Worm (Caenorhabditis elegans) whole organism, L3 larva: Measurements from ENCODE around the gene ifg-1.

Source experiments
- R02D3.7 ChIP-seq: fragments of 150-350 bp; optimal IDR thresholded peaks from 2 replicates; lab custom pipeline; 2014; ENCODE audit warnings: missing biosample characterization, missing genetic modification characterization
- ZK546.5 ChIP-seq: sonication (generic microtip); optimal IDR thresholded peaks from 2 replicates; lab custom pipeline; 2017; ENCODE audit warnings: missing biosample characterization, missing genetic modification characterization
- aly-2 ChIP-seq: fragments of 150-350 bp; optimal IDR thresholded peaks from 2 replicates; lab custom pipeline; 2014; ENCODE audit warnings: missing biosample characterization, missing genetic modification characterization
- ama-1 ChIP-seq: fragments of 150-350 bp; optimal IDR thresholded peaks from 2 replicates; lab custom pipeline; 2018
- ceh-16 ChIP-seq: sonication (generic microtip); optimal IDR thresholded peaks from 2 replicates; lab custom pipeline; 2017; ENCODE audit warnings: missing biosample characterization, missing genetic modification characterization
- ceh-28 ChIP-seq: fragments of 150-350 bp; optimal IDR thresholded peaks from 2 replicates; lab custom pipeline; 2014; ENCODE audit warnings: missing biosample characterization, missing genetic modification reagents, missing genetic modification characterization
- ceh-9 ChIP-seq: sonication (generic microtip); optimal IDR thresholded peaks from 2 replicates; lab custom pipeline; 2018; ENCODE audit warnings: missing biosample characterization, missing genetic modification characterization
- daf-12 ChIP-seq: fragments of 150-350 bp; optimal IDR thresholded peaks from 2 replicates; lab custom pipeline; 2014; ENCODE audit warnings: missing biosample characterization, missing genetic modification reagents, missing genetic modification characterization
- egl-5 ChIP-seq: fragments of 150-350 bp; optimal IDR thresholded peaks from 2 replicates; lab custom pipeline; 2017; ENCODE audit warnings: missing biosample characterization, missing genetic modification reagents, missing genetic modification characterization, inconsistent platforms
- elt-1 ChIP-seq: fragments of 150-350 bp; optimal IDR thresholded peaks from 2 replicates; lab custom pipeline; 2014; ENCODE audit warnings: missing biosample characterization, missing genetic modification characterization
- elt-2 ChIP-seq: sonication (generic microtip); optimal IDR thresholded peaks from 2 replicates; lab custom pipeline; 2016; ENCODE audit warnings: missing genetic modification reagents, mild to moderate bottlenecking, missing genetic modification characterization, missing compliant biosample characterization
- elt-3 ChIP-seq, 3 experiments: fragments of 150-350 bp in 1 of 3; sonication (generic microtip) in 2 of 3; optimal IDR thresholded peaks; 2 replicates in 2 of 3; 4 replicates in 1 of 3; lab custom pipeline; 2014 to 2017; ENCODE audit warnings: missing biosample characterization in 3 of 3, missing genetic modification characterization in 3 of 3
- fkh-10 ChIP-seq: sonication (generic microtip); optimal IDR thresholded peaks from 2 replicates; lab custom pipeline; 2017; ENCODE audit warnings: missing biosample characterization, missing genetic modification reagents, missing genetic modification characterization
- fkh-2 ChIP-seq: fragments of 150-350 bp; optimal IDR thresholded peaks from 2 replicates; lab custom pipeline; 2014; ENCODE audit warnings: missing biosample characterization, missing genetic modification reagents, missing genetic modification characterization
- fos-1 ChIP-seq: fragments of 150-350 bp; optimal IDR thresholded peaks from 2 replicates; lab custom pipeline; 2014; ENCODE audit warnings: missing biosample characterization, missing genetic modification characterization
- hmg-11 ChIP-seq: sonication (generic microtip); optimal IDR thresholded peaks from 2 replicates; lab custom pipeline; 2016; ENCODE audit warnings: missing genetic modification characterization, missing compliant biosample characterization
- lin-39 ChIP-seq: fragments of 150-350 bp; optimal IDR thresholded peaks from 2 replicates; lab custom pipeline; 2018; ENCODE audit warnings: missing biosample characterization, missing genetic modification reagents, missing genetic modification characterization
- mml-1 ChIP-seq: fragments of 150-350 bp; sonication (generic microtip); optimal IDR thresholded peaks from 3 replicates; lab custom pipeline; 2014; ENCODE audit warnings: missing biosample characterization, missing genetic modification characterization
- nfya-1 ChIP-seq: sonication (generic microtip); optimal IDR thresholded peaks from 2 replicates; lab custom pipeline; 2017; ENCODE audit warnings: missing genetic modification characterization, mild to moderate bottlenecking, missing compliant biosample characterization, antibody characterized with exemption, moderate library complexity; ENCODE audit not compliant: insufficient read depth
- nhr-12 ChIP-seq: fragments of 150-350 bp; optimal IDR thresholded peaks from 2 replicates; lab custom pipeline; 2014; ENCODE audit warnings: missing biosample characterization, missing genetic modification characterization
- nhr-23 ChIP-seq: fragments of 150-350 bp; optimal IDR thresholded peaks from 2 replicates; lab custom pipeline; 2014; ENCODE audit warnings: missing biosample characterization, missing genetic modification reagents, missing genetic modification characterization
- nhr-237 ChIP-seq: fragments of 150-350 bp; optimal IDR thresholded peaks from 2 replicates; lab custom pipeline; 2014; ENCODE audit warnings: missing biosample characterization, missing genetic modification characterization
- nhr-25 ChIP-seq: sonication (generic microtip); optimal IDR thresholded peaks from 2 replicates; lab custom pipeline; 2017; ENCODE audit warnings: missing biosample characterization, missing genetic modification characterization
- nhr-28 ChIP-seq: fragments of 150-350 bp; optimal IDR thresholded peaks from 2 replicates; lab custom pipeline; 2014; ENCODE audit warnings: missing biosample characterization, missing genetic modification characterization
- nhr-67 ChIP-seq: fragments of 150-350 bp; optimal IDR thresholded peaks from 2 replicates; lab custom pipeline; 2014; ENCODE audit warnings: missing biosample characterization, missing genetic modification characterization
- nhr-76 ChIP-seq: fragments of 150-350 bp; sonication (generic microtip); optimal IDR thresholded peaks from 5 replicates; lab custom pipeline; 2014; ENCODE audit warnings: missing biosample characterization, missing genetic modification characterization
- nhr-77 ChIP-seq: fragments of 150-350 bp; optimal IDR thresholded peaks from 2 replicates; lab custom pipeline; 2014; ENCODE audit warnings: missing biosample characterization, missing genetic modification characterization
- pha-4 ChIP-seq: fragments of 150-350 bp; optimal IDR thresholded peaks from 2 replicates; lab custom pipeline; 2014; ENCODE audit warnings: missing biosample characterization, missing genetic modification reagents, missing genetic modification characterization
- pqm-1 ChIP-seq: fragments of 150-350 bp; optimal IDR thresholded peaks from 2 replicates; lab custom pipeline; 2017; ENCODE audit warnings: missing biosample characterization, missing genetic modification characterization, inconsistent platforms
- skn-1 ChIP-seq: fragments of 150-350 bp; optimal IDR thresholded peaks from 2 replicates; lab custom pipeline; 2014; ENCODE audit warnings: missing biosample characterization, missing genetic modification characterization
- tbx-2 ChIP-seq: sonication (generic microtip); optimal IDR thresholded peaks from 2 replicates; lab custom pipeline; 2016; ENCODE audit warnings: mild to moderate bottlenecking, missing genetic modification characterization, missing compliant biosample characterization
- unc-39 ChIP-seq: sonication (generic microtip); optimal IDR thresholded peaks from 4 replicates; lab custom pipeline; 2017; ENCODE audit warnings: missing biosample characterization, missing genetic modification characterization
- unc-62 ChIP-seq: fragments of 150-350 bp; sonication (generic microtip); optimal IDR thresholded peaks from 4 replicates; lab custom pipeline; 2014; ENCODE audit warnings: missing biosample characterization, missing genetic modification reagents, missing genetic modification characterization
- ztf-11 ChIP-seq: fragments of 150-350 bp; optimal IDR thresholded peaks from 2 replicates; lab custom pipeline; 2014; ENCODE audit warnings: missing biosample characterization, missing genetic modification characterization
- ztf-4 ChIP-seq: fragments of 150-350 bp; optimal IDR thresholded peaks from 2 replicates; lab custom pipeline; 2014; ENCODE audit warnings: missing biosample characterization, missing genetic modification characterization

ifg-1 gene

ce11 chrII:8216922-8217321 is at the start of gene ifg-1:
ifg-1 (plus strand) TSS chrII:8217222.
- TF ChIP-seq nhr-77 (tag; lab: Kevin White, UChicago) (no peak), hmg-11 (no peak)

- TF ChIP-seq elt-3 (tag; optimal IDR thresholded peaks at IDR 0.05; lab: Kevin White, UChicago) (no peak), nhr-67 (tag; lab: Kevin White, UChicago) (no peak), daf-12 (tag; lab: Kevin White, UChicago) (no peak), ztf-4 (no peak), elt-2 (tag; lab: Kevin White, UChicago) (no peak), nfya-1 (tag; lab: Kevin White, UChicago) (no peak), R02D3.7 (tag; lab: Kevin White, UChicago) (no peak), unc-62 (GFP tag; lab: Kevin White, UChicago) (no peak), aly-2 (tag; lab: Kevin White, UChicago) (no peak), skn-1 (tag; lab: Kevin White, UChicago) (no peak), tbx-2 (tag; lab: Kevin White, UChicago) (no peak), ceh-28 (tag; lab: Kevin White, UChicago) (no peak), ceh-16 (tag; lab: Kevin White, UChicago) (no peak), nhr-25 (no peak), hmg-11 (no peak), ama-1 (no peak)
- TF ChIP-seq, all 47 proteins: peak for 0
Observed at ce11 chrII:8169283-8169682, 47.7 kb upstream of the ifg-1 start, which contains the start of gene T05C12.15. T05C12.15 (plus strand) TSS chrII:8169583.

ce11 chrII:8170374-8170773 is 46.6 kb upstream of the ifg-1 start, which contains the start of gene T05C12.11:
T05C12.11 (minus strand) TSS chrII:8170474.
- TF ChIP-seq fkh-2 (tag; lab: Kevin White, UChicago) (no peak), elt-1 (tag; lab: Kevin White, UChicago) (no peak), nhr-12 (tag; lab: Kevin White, UChicago) (no peak), nhr-237 (tag; lab: Kevin White, UChicago) (no peak), fkh-10 (GFP tag; lab: Kevin White, UChicago) (no peak), fos-1 (tag; lab: Kevin White, UChicago) (no peak), lin-39 (tag; lab: Kevin White, UChicago) (no peak), tbx-2 (tag; lab: Kevin White, UChicago) (no peak), elt-2 (tag; lab: Kevin White, UChicago) (no peak), pqm-1 (tag; lab: Kevin White, UChicago) (no peak), egl-5 (tag; lab: Kevin White, UChicago) (no peak), hmg-11 (no peak), ztf-11 (tag; lab: Kevin White, UChicago) (no peak), ztf-4 (no peak), R02D3.7 (tag; lab: Kevin White, UChicago) (no peak), unc-62 (GFP tag; lab: Kevin White, UChicago) (no peak), ceh-9 (no peak), nhr-76 (no peak), nhr-28 (tag; lab: Kevin White, UChicago) (no peak)

ce11 chrII:8173449-8173848 is 43.6 kb upstream of the ifg-1 start, which contains the start of the genes decr-1.3 and T05C12.1:
decr-1.3 (minus strand) TSS chrII:8173549.
T05C12.1 (plus strand) TSS chrII:8173680.
- TF ChIP-seq nhr-76 (no peak), mml-1 (tag; lab: Kevin White, UChicago) (no peak), lin-39 (tag; lab: Kevin White, UChicago) (no peak), hmg-11 (no peak), nhr-28 (tag; lab: Kevin White, UChicago) (no peak), pha-4 (tag; lab: Kevin White, UChicago) (no peak), nhr-12 (tag; lab: Kevin White, UChicago) (no peak), skn-1 (tag; lab: Kevin White, UChicago) (no peak), unc-39 (tag; lab: Kevin White, UChicago) (no peak), nhr-23 (tag; lab: Kevin White, UChicago) (no peak), elt-3 (tag; optimal IDR thresholded peaks at IDR 0.05; lab: Kevin White, UChicago) (no peak), fkh-2 (tag; lab: Kevin White, UChicago) (no peak), tbx-2 (tag; lab: Kevin White, UChicago) (no peak), daf-12 (tag; lab: Kevin White, UChicago) (no peak), ZK546.5 (tag; lab: Kevin White, UChicago) (no peak)
